1 fruit fly cellular context compared by ENCODE assay signal in the genomic region with DNA sequence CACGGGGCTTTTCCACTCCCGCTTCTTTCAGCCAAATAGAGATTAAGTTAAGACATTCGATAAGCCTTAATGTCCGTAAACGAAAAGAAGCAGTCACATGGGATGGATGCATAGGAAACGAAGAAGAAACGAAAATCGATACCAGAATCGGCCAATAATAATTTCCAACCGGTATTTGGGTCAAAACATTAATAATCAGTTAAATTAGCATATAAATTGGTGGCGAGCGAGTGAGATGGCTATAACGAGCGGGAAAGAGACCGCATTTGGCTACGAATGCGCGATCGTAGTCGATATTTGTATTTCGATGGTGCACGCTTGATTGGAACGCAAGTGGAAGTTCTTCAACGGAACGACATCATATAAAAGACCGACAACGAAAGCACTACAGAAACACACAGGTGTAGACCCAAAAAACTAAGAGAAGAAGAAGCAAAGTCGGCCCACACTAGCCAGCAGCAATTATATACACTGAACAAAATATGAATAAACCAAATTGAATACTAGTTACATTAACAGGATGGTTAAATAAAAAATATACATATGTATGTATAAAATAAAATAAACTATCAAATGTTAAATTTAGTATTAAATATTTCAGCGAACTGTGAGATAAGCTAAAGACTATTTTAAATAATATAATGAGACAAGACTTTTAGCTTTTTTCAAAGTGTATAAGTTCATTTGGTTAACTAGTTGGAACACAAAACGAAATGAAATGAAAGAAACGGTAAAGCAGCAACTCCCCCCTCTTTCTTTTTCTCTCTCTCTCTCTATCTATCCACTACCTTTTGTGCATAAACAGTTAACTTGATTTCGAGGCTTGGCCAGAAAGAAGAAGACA.
TF ChIP-seq lines count a peak whose summit lies in the region.

No protein-coding gene starts in this region.

TF ChIP-seq in whole organism, embryonic, 481 proteins besides CTCF, POLR2A, EP300 and RAD21 (continued from another document):
- TF ChIP-seq phol (tag; optimal IDR thresholded peaks at IDR 0.05; lab: Kevin White, UChicago), result peak; percentile 81
- TF ChIP-seq CG34422 (GFP tag; IDR thresholded peaks at IDR 0.05; lab: Robert Waterston, UW), result 0 out of 3 replicates have a peak, but pooled peaks have one; percentile 54
- TF ChIP-seq CG4424 (GFP tag; optimal IDR thresholded peaks at IDR 0.05; lab: Kevin White, UChicago), result peak; percentile 58
- TF ChIP-seq CG8944 (GFP tag; optimal IDR thresholded peaks at IDR 0.05; lab: Kevin White, UChicago), result no peak
- peak; percentile 69 for TF ChIP-seq ttk (GFP tag; IDR thresholded peaks at IDR 0.05; lab: Robert Waterston, UW)
- no peak for TF ChIP-seq ash1 (GFP tag; optimal IDR thresholded peaks at IDR 0.05; lab: Kevin White, UChicago)
- TF ChIP-seq Doc2 (GFP tag; IDR thresholded peaks at IDR 0.05; lab: Robert Waterston, UW), result no peak
- TF ChIP-seq sr (GFP tag; IDR thresholded peaks at IDR 0.05; lab: Robert Waterston, UW), result no peak
- TF ChIP-seq Blimp-1 (GFP tag; optimal IDR thresholded peaks at IDR 0.05; lab: Kevin White, UChicago), result no peak
- no peak for TF ChIP-seq Tbp (GFP tag; optimal IDR thresholded peaks at IDR 0.05; lab: Kevin White, UChicago)
- TF ChIP-seq nerfin-2 (GFP tag; IDR thresholded peaks at IDR 0.05; lab: Robert Waterston, UW; ENCODE audit: partially characterized antibody), result no peak
- TF ChIP-seq gro (GFP tag; optimal IDR thresholded peaks at IDR 0.05; lab: Kevin White, UChicago), result no peak
- no peak for TF ChIP-seq HLH4C (GFP tag; IDR thresholded peaks at IDR 0.05; lab: Robert Waterston, UW; ENCODE audit: partially characterized antibody)
- TF ChIP-seq sqz (GFP tag; optimal IDR thresholded peaks at IDR 0.05; lab: Kevin White, UChicago), result peak; percentile 37
- TF ChIP-seq ci (GFP tag; IDR thresholded peaks at IDR 0.05; lab: Robert Waterston, UW), result peak; percentile 45; the same call in 1 of the 3 replicates
- TF ChIP-seq NFAT (GFP tag; IDR thresholded peaks at IDR 0.05; lab: Robert Waterston, UW), result no peak
- no peak for TF ChIP-seq Eip74EF (GFP tag; optimal IDR thresholded peaks at IDR 0.05; lab: Kevin White, UChicago)
- TF ChIP-seq CG14014 (GFP tag; IDR thresholded peaks at IDR 0.05; lab: Robert Waterston, UW), result no peak
- TF ChIP-seq CG16813 (GFP tag; IDR thresholded peaks at IDR 0.05; lab: Robert Waterston, UW; ENCODE audit: partially characterized antibody), result no peak
- peak; percentile 73 for TF ChIP-seq CG12769 (tag; optimal IDR thresholded peaks at IDR 0.05; lab: Kevin White, UChicago)
- TF ChIP-seq Dp (GFP tag; optimal IDR thresholded peaks at IDR 0.05; lab: Kevin White, UChicago), result no peak
- peak; percentile 65 for TF ChIP-seq sens (GFP tag; lab: Kevin White, UChicago)
- peak; percentile 4 for TF ChIP-seq CG6683 (GFP tag; optimal IDR thresholded peaks at IDR 0.05; lab: Kevin White, UChicago)
- TF ChIP-seq Stat92E (GFP tag; optimal IDR thresholded peaks at IDR 0.05; lab: Kevin White, UChicago), result no peak
- no peak for TF ChIP-seq da (GFP tag; optimal IDR thresholded peaks at IDR 0.05; lab: Kevin White, UChicago)
- no peak for TF ChIP-seq CG7928 (GFP tag; optimal IDR thresholded peaks at IDR 0.05; lab: Kevin White, UChicago)
- no peak for TF ChIP-seq CG6791 (GFP tag; IDR thresholded peaks at IDR 0.05; lab: Robert Waterston, UW; ENCODE audit: partially characterized antibody)
- TF ChIP-seq kni (GFP tag; optimal IDR thresholded peaks at IDR 0.05; lab: Kevin White, UChicago), result peak; percentile 89
- no peak for TF ChIP-seq CG17568 (GFP tag; optimal IDR thresholded peaks at IDR 0.05; lab: Kevin White, UChicago)
- TF ChIP-seq CG2712 (tag; optimal IDR thresholded peaks at IDR 0.05; lab: Kevin White, UChicago), result peak; percentile 89
- TF ChIP-seq CG32767 (GFP tag; IDR thresholded peaks at IDR 0.05; lab: Robert Waterston, UW), result peak; percentile 60; the same call in 1 of the 2 replicates
- peak; percentile 14 for TF ChIP-seq CG8281 (tag; optimal IDR thresholded peaks at IDR 0.05; lab: Kevin White, UChicago)
- TF ChIP-seq Ptx1 (GFP tag; IDR thresholded peaks at IDR 0.05; lab: Robert Waterston, UW), result peak; percentile 63; the same call in 1 of the 2 replicates
- TF ChIP-seq CG31388 (GFP tag; optimal IDR thresholded peaks at IDR 0.05; lab: Kevin White, UChicago), result no peak
- TF ChIP-seq trem (tag; optimal IDR thresholded peaks at IDR 0.05; lab: Kevin White, UChicago), result peak; percentile 80
- no peak for TF ChIP-seq CG1233 (GFP tag; optimal IDR thresholded peaks at IDR 0.05; lab: Kevin White, UChicago)
- TF ChIP-seq ewg (GFP tag; optimal IDR thresholded peaks at IDR 0.05; lab: Kevin White, UChicago), result peak; percentile 30
- no peak; the same call in 1 of the 2 replicates for TF ChIP-seq lmd (GFP tag; IDR thresholded peaks at IDR 0.05; lab: Robert Waterston, UW)
- TF ChIP-seq D19B (GFP tag; optimal IDR thresholded peaks at IDR 0.05; lab: Kevin White, UChicago), result no peak
- TF ChIP-seq CG15073 (GFP tag; optimal IDR thresholded peaks at IDR 0.05; lab: Kevin White, UChicago), result no peak
- peak; percentile 42 for TF ChIP-seq Abd-B (GFP tag; optimal IDR thresholded peaks at IDR 0.05; lab: Kevin White, UChicago)
- TF ChIP-seq CG18764 (GFP tag; optimal IDR thresholded peaks at IDR 0.05; lab: Kevin White, UChicago), result peak; percentile 21
- peak; percentile 45 for TF ChIP-seq CG30403 (GFP tag; optimal IDR thresholded peaks at IDR 0.05; lab: Kevin White, UChicago)
- TF ChIP-seq CG15601 (tag; optimal IDR thresholded peaks at IDR 0.05; lab: Kevin White, UChicago), result peak; percentile 77
- TF ChIP-seq schlank (tag; optimal IDR thresholded peaks at IDR 0.05; lab: Kevin White, UChicago), result no peak
- peak; percentile 77 for TF ChIP-seq nerfin-1 (tag; optimal IDR thresholded peaks at IDR 0.05; lab: Kevin White, UChicago)
- TF ChIP-seq CG5180 (GFP tag; optimal IDR thresholded peaks at IDR 0.05; lab: Kevin White, UChicago), result no peak
- peak; percentile 97 for TF ChIP-seq abd-A (tag; optimal IDR thresholded peaks at IDR 0.05; lab: Kevin White, UChicago)
- TF ChIP-seq dmrt11E (tag; optimal IDR thresholded peaks at IDR 0.05; lab: Kevin White, UChicago), result peak; percentile 79
- no peak for TF ChIP-seq Atf6 (GFP tag; IDR thresholded peaks at IDR 0.05; lab: Robert Waterston, UW)
- TF ChIP-seq mld (GFP tag; IDR thresholded peaks at IDR 0.05; lab: Robert Waterston, UW; ENCODE audit: partially characterized antibody), result no peak
- TF ChIP-seq ken (GFP tag; IDR thresholded peaks at IDR 0.05; lab: Robert Waterston, UW), result no peak
- peak; percentile 15 for TF ChIP-seq Hr3 (GFP tag; optimal IDR thresholded peaks at IDR 0.05; lab: Kevin White, UChicago)
- TF ChIP-seq wek (GFP tag; optimal IDR thresholded peaks at IDR 0.05; lab: Kevin White, UChicago), result no peak
- no peak for TF ChIP-seq CG14860 (GFP tag; IDR thresholded peaks at IDR 0.05; lab: Robert Waterston, UW; ENCODE audit: partially characterized antibody)
- no peak for TF ChIP-seq bigmax (GFP tag; optimal IDR thresholded peaks at IDR 0.05; lab: Kevin White, UChicago)
- no peak for TF ChIP-seq TFAM (GFP tag; optimal IDR thresholded peaks at IDR 0.05; lab: Kevin White, UChicago)
- no peak for TF ChIP-seq Rfx (GFP tag; IDR thresholded peaks at IDR 0.05; lab: Robert Waterston, UW)
- no peak for TF ChIP-seq chif (GFP tag; optimal IDR thresholded peaks at IDR 0.05; lab: Kevin White, UChicago)
- no peak for TF ChIP-seq CG2129 (GFP tag; IDR thresholded peaks at IDR 0.05; lab: Robert Waterston, UW; ENCODE audit: partially characterized antibody)
- TF ChIP-seq CG1529 (GFP tag; optimal IDR thresholded peaks at IDR 0.05; lab: Kevin White, UChicago), result peak; percentile 66
- peak; percentile 81 for TF ChIP-seq D19A (tag; optimal IDR thresholded peaks at IDR 0.05; lab: Kevin White, UChicago)
- peak in 1 of 2 experiments; percentile 60 for TF ChIP-seq Hr78 (GFP tag; optimal IDR thresholded peaks at IDR 0.05; lab: Kevin White, UChicago)
- TF ChIP-seq CG18262 (tag; optimal IDR thresholded peaks at IDR 0.05; lab: Kevin White, UChicago), result peak; percentile 88
- TF ChIP-seq CG2875 (GFP tag; optimal IDR thresholded peaks at IDR 0.05; lab: Kevin White, UChicago), result peak; percentile 4
- TF ChIP-seq CG6689 (GFP tag; IDR thresholded peaks at IDR 0.05; lab: Robert Waterston, UW), result peak; percentile 65
- no peak for TF ChIP-seq pum (GFP tag; optimal IDR thresholded peaks at IDR 0.05; lab: Kevin White, UChicago)
- TF ChIP-seq wor (GFP tag; IDR thresholded peaks at IDR 0.05; lab: Robert Waterston, UW), result peak; percentile 41; the same call in 1 of the 2 replicates
- TF ChIP-seq CG14710 (tag; optimal IDR thresholded peaks at IDR 0.05; lab: Kevin White, UChicago), result peak; percentile 77
- TF ChIP-seq maf-S (GFP tag; optimal IDR thresholded peaks at IDR 0.05; lab: Kevin White, UChicago), result no peak
- TF ChIP-seq gem (tag; optimal IDR thresholded peaks at IDR 0.05; lab: Kevin White, UChicago), result peak; percentile 88
- no peak for TF ChIP-seq hkb (optimal IDR thresholded peaks at IDR 0.05; lab: Kevin White, UChicago)
- peak; percentile 28; the same call in 1 of the 2 replicates for TF ChIP-seq hkb (GFP tag; IDR thresholded peaks at IDR 0.05; lab: Robert Waterston, UW)
- peak; percentile 77 for TF ChIP-seq CG10267 (tag; optimal IDR thresholded peaks at IDR 0.05; lab: Kevin White, UChicago)
- TF ChIP-seq CG11723 (GFP tag; optimal IDR thresholded peaks at IDR 0.05; lab: Kevin White, UChicago), result no peak
- no peak for TF ChIP-seq Mad (GFP tag; optimal IDR thresholded peaks at IDR 0.05; lab: Kevin White, UChicago)
- peak; percentile 30 for TF ChIP-seq Six4 (GFP tag; optimal IDR thresholded peaks at IDR 0.05; lab: Kevin White, UChicago)
- no peak for TF ChIP-seq jumu (GFP tag; optimal IDR thresholded peaks at IDR 0.05; lab: Kevin White, UChicago)
- TF ChIP-seq emc (GFP tag; optimal IDR thresholded peaks at IDR 0.05; lab: Kevin White, UChicago), result no peak
- TF ChIP-seq CG16815 (GFP tag; optimal IDR thresholded peaks at IDR 0.05; lab: Kevin White, UChicago), result no peak
- peak; percentile 41 for TF ChIP-seq CG10209 (GFP tag; optimal IDR thresholded peaks at IDR 0.05; lab: Kevin White, UChicago)
- TF ChIP-seq Nf-YB (GFP tag; optimal IDR thresholded peaks at IDR 0.05; lab: Kevin White, UChicago), result peak; percentile 46
- peak; percentile 17 for TF ChIP-seq CG12942 (GFP tag; optimal IDR thresholded peaks at IDR 0.05; lab: Kevin White, UChicago)
- peak; percentile 45 for TF ChIP-seq CG12659 (GFP tag; optimal IDR thresholded peaks at IDR 0.05; lab: Kevin White, UChicago)
- TF ChIP-seq CG8290 (GFP tag; optimal IDR thresholded peaks at IDR 0.05; lab: Kevin White, UChicago), result no peak
- TF ChIP-seq CG8290 (tag; optimal IDR thresholded peaks at IDR 0.05; lab: Kevin White, UChicago), result no peak
- no peak for TF ChIP-seq B-H2 (GFP tag; optimal IDR thresholded peaks at IDR 0.05; lab: Kevin White, UChicago)
- no peak for TF ChIP-seq Camta (GFP tag; optimal IDR thresholded peaks at IDR 0.05; lab: Kevin White, UChicago)
- no peak for TF ChIP-seq ase (GFP tag; IDR thresholded peaks at IDR 0.05; lab: Robert Waterston, UW)
- TF ChIP-seq grau (tag; optimal IDR thresholded peaks at IDR 0.05; lab: Kevin White, UChicago), result peak; percentile 70
- TF ChIP-seq lov (optimal IDR thresholded peaks at IDR 0.05; lab: Kevin White, UChicago), result no peak
- no peak for TF ChIP-seq lov (GFP tag; IDR thresholded peaks at IDR 0.05; lab: Robert Waterston, UW)
- peak; percentile 34; the same call in 1 of the 3 replicates for TF ChIP-seq dysf (GFP tag; IDR thresholded peaks at IDR 0.05; lab: Robert Waterston, UW)
- no peak for TF ChIP-seq Max (GFP tag; optimal IDR thresholded peaks at IDR 0.05; lab: Kevin White, UChicago)
- peak; percentile 56 for TF ChIP-seq CG2202 (tag; optimal IDR thresholded peaks at IDR 0.05; lab: Kevin White, UChicago)
- TF ChIP-seq grn (GFP tag; optimal IDR thresholded peaks at IDR 0.05; lab: Kevin White, UChicago), result peak; percentile 19
- peak; percentile 63 for TF ChIP-seq ATbp (GFP tag; optimal IDR thresholded peaks at IDR 0.05; lab: Kevin White, UChicago)
- peak; percentile 24 for TF ChIP-seq CG12299 (tag; optimal IDR thresholded peaks at IDR 0.05; lab: Kevin White, UChicago)
- no peak for TF ChIP-seq Opbp (GFP tag; IDR thresholded peaks at IDR 0.05; lab: Robert Waterston, UW; ENCODE audit: partially characterized antibody)
- TF ChIP-seq kay (GFP tag; optimal IDR thresholded peaks at IDR 0.05; lab: Kevin White, UChicago), result no peak
- no peak for TF ChIP-seq CG3163 (GFP tag; optimal IDR thresholded peaks at IDR 0.05; lab: Kevin White, UChicago)
- TF ChIP-seq CG4360 (GFP tag; IDR thresholded peaks at IDR 0.05; lab: Robert Waterston, UW), result no peak
- TF ChIP-seq bsh (GFP tag; optimal IDR thresholded peaks at IDR 0.05; lab: Kevin White, UChicago), result peak in 1 of 2 experiments; percentile 83
- no peak for TF ChIP-seq CG10431 (GFP tag; optimal IDR thresholded peaks at IDR 0.05; lab: Kevin White, UChicago)
- TF ChIP-seq Vsx1 (GFP tag; optimal IDR thresholded peaks at IDR 0.05; lab: Kevin White, UChicago), result peak; percentile 3
- TF ChIP-seq CG15696 (tag; optimal IDR thresholded peaks at IDR 0.05; lab: Kevin White, UChicago), result no peak
- TF ChIP-seq fru (optimal IDR thresholded peaks at IDR 0.05; lab: Kevin White, UChicago), result no peak
- peak; percentile 29; the same call in 1 of the 2 replicates for TF ChIP-seq esg (GFP tag; conservative IDR thresholded peaks at IDR 0.05; lab: Robert Waterston, UW)
- TF ChIP-seq MESR4 (GFP tag; optimal IDR thresholded peaks at IDR 0.05; lab: Kevin White, UChicago), result no peak
- TF ChIP-seq CG17829 (tag; optimal IDR thresholded peaks at IDR 0.05; lab: Kevin White, UChicago), result peak; percentile 84
- peak in 1 of 2 experiments; percentile 48 for TF ChIP-seq eve (GFP tag; optimal IDR thresholded peaks at IDR 0.05; lab: Kevin White, UChicago)
- no peak for TF ChIP-seq CG9609 (GFP tag; optimal IDR thresholded peaks at IDR 0.05; lab: Kevin White, UChicago)
- TF ChIP-seq Sin3A (optimal IDR thresholded peaks at IDR 0.05; lab: Kevin White, UChicago), result no peak
- peak; percentile 69 for TF ChIP-seq oc (tag; optimal IDR thresholded peaks at IDR 0.05; lab: Kevin White, UChicago)
- peak; percentile 88 for TF ChIP-seq CG31441 (GFP tag; IDR thresholded peaks at IDR 0.05; lab: Robert Waterston, UW)
- TF ChIP-seq CG15269 (tag; optimal IDR thresholded peaks at IDR 0.05; lab: Kevin White, UChicago), result peak; percentile 57
- no peak for TF ChIP-seq Hmx (GFP tag; optimal IDR thresholded peaks at IDR 0.05; lab: Kevin White, UChicago)
- TF ChIP-seq E2f1 (GFP tag; IDR thresholded peaks at IDR 0.05; lab: Robert Waterston, UW), result no peak; the same call in 1 of the 2 replicates
TF ChIP-seq in whole organism, embryonic: peak in this region for 130.
